Fruit fly (Drosophila melanogaster) whole organism, embryonic: ENCODE results near the gene Hsp70Aa.
A peak's percentile ranks its signal among the peaks of the same experiment; 100 is the strongest.

Experiments
- Aef1 ChIP-seq: fragments of 200-800 bp; sonication (Bioruptor generic); IDR thresholded peaks from 3 replicates; pipeline ENCODE4 v1.3.6; 2022; ENCODE audit warnings: missing biosample characterization, missing genetic modification characterization
- Awh ChIP-seq: fragments of 200-800 bp; sonication (Bioruptor generic); IDR thresholded peaks from 2 replicates; pipeline ENCODE4, ENCODE4 v1.3.6; 2022; ENCODE audit warnings: missing biosample characterization, missing genetic modification characterization
- CG1024 ChIP-seq: fragments of 200-800 bp; sonication (Bioruptor generic); IDR thresholded peaks from 2 replicates; pipeline ENCODE4 v1.3.6; 2022; ENCODE audit warnings: missing biosample characterization, missing genetic modification characterization
- CG10654 ChIP-seq: fragments of 200-800 bp; sonication (Bioruptor generic); optimal IDR thresholded peaks from 2 replicates; lab custom pipeline; 2016; ENCODE audit warnings: missing biosample characterization, missing genetic modification characterization
- CG10959 ChIP-seq: fragments of 200-800 bp; sonication (Bioruptor generic); IDR thresholded peaks from 2 replicates; pipeline ENCODE4 v1.3.6; 2022; ENCODE audit warnings: missing biosample characterization, missing genetic modification characterization
- CG13123 ChIP-seq: fragments of 200-800 bp; sonication (Bioruptor generic); optimal IDR thresholded peaks from 2 replicates; lab custom pipeline; 2016; ENCODE audit warnings: missing biosample characterization, missing genetic modification characterization
- CG13296 ChIP-seq: fragments of 200-800 bp; sonication (Bioruptor generic); optimal IDR thresholded peaks from 3 replicates; lab custom pipeline; 2018; ENCODE audit warnings: missing biosample characterization, mild to moderate bottlenecking, missing genetic modification characterization
- CG1603 ChIP-seq: fragments of 200-800 bp; sonication (Bioruptor generic); optimal IDR thresholded peaks from 2 replicates; lab custom pipeline; 2019; ENCODE audit warnings: missing biosample characterization, mild to moderate bottlenecking, missing genetic modification characterization, moderate library complexity
- CG1647 ChIP-seq: fragments of 200-800 bp; sonication (Bioruptor generic); optimal IDR thresholded peaks from 3 replicates; lab custom pipeline; 2016; ENCODE audit warnings: missing biosample characterization, missing genetic modification characterization
- CG17912 ChIP-seq: fragments of 200-800 bp; sonication (Bioruptor generic); optimal IDR thresholded peaks from 2 replicates; lab custom pipeline; 2018; ENCODE audit warnings: missing biosample characterization, mild to moderate bottlenecking, missing genetic modification characterization
- CG18764 ChIP-seq: fragments of 200-800 bp; sonication (Bioruptor generic); optimal IDR thresholded peaks from 3 replicates; lab custom pipeline; 2016; ENCODE audit warnings: missing biosample characterization, missing genetic modification characterization
- CG30020 ChIP-seq: fragments of 200-800 bp; optimal IDR thresholded peaks from 2 replicates; lab custom pipeline; 2019; ENCODE audit warnings: missing biosample characterization, mild to moderate bottlenecking, missing genetic modification characterization, moderate library complexity
- CG30431 ChIP-seq: fragments of 200-800 bp; sonication (Bioruptor generic); optimal IDR thresholded peaks from 2 replicates; lab custom pipeline; 2017; ENCODE audit warnings: missing biosample characterization, missing genetic modification characterization
- CG3847 ChIP-seq: fragments of 200-800 bp; sonication (Bioruptor generic); IDR thresholded peaks from 2 replicates; pipeline ENCODE4 v1.3.6; 2022; ENCODE audit warnings: missing biosample characterization, missing genetic modification characterization
- CG7786 ChIP-seq: fragments of 200-800 bp; sonication (Bioruptor generic); optimal IDR thresholded peaks from 2 replicates; lab custom pipeline; 2016; ENCODE audit warnings: missing biosample characterization, missing genetic modification characterization
- CG7963 ChIP-seq: fragments of 200-800 bp; sonication (Bioruptor generic); IDR thresholded peaks from 3 replicates; pipeline ENCODE4 v1.3.6; 2022; ENCODE audit warnings: missing biosample characterization, missing genetic modification characterization; ENCODE audit not compliant: partially characterized antibody
- CG8359 ChIP-seq: fragments of 200-800 bp; sonication (Bioruptor generic); optimal IDR thresholded peaks from 2 replicates; lab custom pipeline; 2017; ENCODE audit warnings: missing biosample characterization, mild to moderate bottlenecking, missing genetic modification characterization, borderline replicate concordance
- CG8478 ChIP-seq: fragments of >200 bp; optimal IDR thresholded peaks from 2 replicates; lab custom pipeline; 2018
- CG9437 ChIP-seq: fragments of 200-800 bp; sonication (Bioruptor generic); optimal IDR thresholded peaks from 2 replicates; lab custom pipeline; 2018; ENCODE audit warnings: missing biosample characterization, mild to moderate bottlenecking, missing genetic modification characterization
- Chrac-16 ChIP-seq: fragments of 200-800 bp; sonication (Bioruptor generic); optimal IDR thresholded peaks from 3 replicates; lab custom pipeline; 2016; ENCODE audit warnings: missing biosample characterization, missing genetic modification characterization
- Dip3 ChIP-seq: fragments of 200-800 bp; sonication (Bioruptor generic); optimal IDR thresholded peaks from 3 replicates; lab custom pipeline; 2016; ENCODE audit warnings: missing biosample characterization, missing genetic modification characterization
- Dll ChIP-seq: fragments of 200-800 bp; sonication (Bioruptor generic); IDR thresholded peaks from 4 replicates; pipeline ENCODE4 v1.3.6; 2022; ENCODE audit warnings: missing biosample characterization, missing genetic modification characterization; ENCODE audit not compliant: partially characterized antibody
- ERR ChIP-seq: fragments of 200-800 bp; sonication (Bioruptor generic); optimal IDR thresholded peaks from 2 replicates; lab custom pipeline; 2016; ENCODE audit warnings: missing biosample characterization, missing genetic modification characterization
- Hand ChIP-seq: fragments of 200-800 bp; sonication (Bioruptor generic); optimal IDR thresholded peaks from 2 replicates; lab custom pipeline; 2017; ENCODE audit warnings: mild to moderate bottlenecking, missing biosample characterization, missing genetic modification reagents, missing genetic modification characterization
- Hr3 ChIP-seq: fragments of 200-800 bp; sonication (Bioruptor generic); optimal IDR thresholded peaks from 3 replicates; lab custom pipeline; 2016; ENCODE audit warnings: missing biosample characterization, missing genetic modification characterization
- Oaz ChIP-seq: fragments of 200-800 bp; sonication (Bioruptor generic); IDR thresholded peaks from 2 replicates; pipeline ENCODE4 v1.3.6; 2022; ENCODE audit warnings: missing biosample characterization, missing genetic modification characterization
- Sry-β ChIP-seq: fragments of 200-800 bp; sonication (Bioruptor generic); optimal IDR thresholded peaks from 2 replicates; lab custom pipeline; 2018; ENCODE audit warnings: missing biosample characterization, mild to moderate bottlenecking, missing genetic modification characterization, moderate library complexity
- ab ChIP-seq: fragments of 200-800 bp; sonication (Bioruptor generic); optimal IDR thresholded peaks from 2 replicates; lab custom pipeline; 2016; ENCODE audit warnings: missing biosample characterization, missing genetic modification characterization
- ase ChIP-seq: fragments of 200-800 bp; sonication (Bioruptor generic); IDR thresholded peaks from 3 replicates; pipeline ENCODE4 v1.3.6; 2022; ENCODE audit warnings: missing biosample characterization, missing genetic modification characterization
- ato ChIP-seq: fragments of 200-800 bp; sonication (Bioruptor generic); IDR thresholded peaks from 2 replicates; pipeline ENCODE4 v1.3.6; 2022; ENCODE audit warnings: missing biosample characterization, missing genetic modification characterization; ENCODE audit not compliant: partially characterized antibody
- bbx ChIP-seq: fragments of 200-800 bp; sonication (Bioruptor generic); IDR thresholded peaks from 2 replicates; pipeline ENCODE4 v1.3.6; 2022; ENCODE audit warnings: missing biosample characterization, missing genetic modification characterization; ENCODE audit not compliant: partially characterized antibody
- cas ChIP-seq: fragments of 200-800 bp; sonication (Bioruptor generic); IDR thresholded peaks from 2 replicates; pipeline ENCODE4 v1.3.6; 2022; ENCODE audit warnings: missing biosample characterization, missing genetic modification characterization
- caup ChIP-seq: fragments of 200-800 bp; sonication (Bioruptor generic); optimal IDR thresholded peaks from 3 replicates; lab custom pipeline; 2017; ENCODE audit warnings: missing biosample characterization, mild to moderate bottlenecking, missing genetic modification characterization, moderate library complexity; ENCODE audit not compliant: severe bottlenecking
- cg ChIP-seq: fragments of 200-800 bp; sonication (Bioruptor generic); optimal IDR thresholded peaks from 3 replicates; lab custom pipeline; 2019; ENCODE audit warnings: missing biosample characterization, mild to moderate bottlenecking, missing genetic modification characterization, moderate library complexity
- chinmo ChIP-seq: fragments of 200-800 bp; sonication (Bioruptor generic); IDR thresholded peaks from 4 replicates; pipeline ENCODE4 v1.3.6; 2022; ENCODE audit warnings: missing biosample characterization, missing genetic modification characterization; ENCODE audit not compliant: partially characterized antibody
- crc ChIP-seq: fragments of 200-800 bp; sonication (Bioruptor generic); optimal IDR thresholded peaks from 2 replicates; lab custom pipeline; 2016; ENCODE audit warnings: missing biosample characterization, missing genetic modification characterization
- croc ChIP-seq: fragments of 200-800 bp; sonication (Bioruptor generic); conservative IDR thresholded peaks from 3 replicates; pipeline ENCODE4 v1.3.6; 2022; ENCODE audit warnings: missing biosample characterization, missing genetic modification characterization
- dmrt99B ChIP-seq: fragments of 200-800 bp; sonication (Bioruptor generic); optimal IDR thresholded peaks from 2 replicates; lab custom pipeline; 2018; ENCODE audit warnings: missing biosample characterization, mild to moderate bottlenecking, missing genetic modification characterization, moderate library complexity
- dpn ChIP-seq, 2 experiments: fragments of 200-800 bp; sonication (Bioruptor generic); optimal IDR thresholded peaks; 3 replicates each; lab custom pipeline; 2016; ENCODE audit warnings: missing biosample characterization in 2 of 2, missing genetic modification characterization in 2 of 2
- grn ChIP-seq: fragments of 200-800 bp; sonication (Bioruptor generic); optimal IDR thresholded peaks from 3 replicates; lab custom pipeline; 2017; ENCODE audit warnings: missing biosample characterization, missing genetic modification characterization
- ham ChIP-seq: fragments of 200-800 bp; sonication (Bioruptor generic); IDR thresholded peaks from 2 replicates; pipeline ENCODE4 v1.3.6; 2022; ENCODE audit warnings: missing biosample characterization, missing genetic modification characterization
- hkb ChIP-seq, 2 experiments: fragments of 200-800 bp in 1 of 2; fragments of >200 bp in 1 of 2; sonication (Bioruptor generic) in 1 of 2; IDR thresholded peaks in 1 of 2; optimal IDR thresholded peaks in 1 of 2; 2 replicates each; pipeline versions ENCODE4 v1.3.6 to Lab custom; 2017 to 2022; ENCODE audit warnings: missing biosample characterization in 1 of 2, missing genetic modification characterization in 1 of 2
- nau ChIP-seq: fragments of 200-800 bp; sonication (Bioruptor generic); optimal IDR thresholded peaks from 3 replicates; lab custom pipeline; 2017; ENCODE audit warnings: missing biosample characterization, mild to moderate bottlenecking, missing genetic modification characterization, missing genetic modification reagents
- nom ChIP-seq: fragments of 200-800 bp; sonication (Bioruptor generic); optimal IDR thresholded peaks from 2 replicates; lab custom pipeline; 2017; ENCODE audit warnings: missing biosample characterization, missing genetic modification characterization, mild to moderate bottlenecking, moderate library complexity, missing genetic modification reagents
- org-1 ChIP-seq: fragments of 200-800 bp; sonication (Bioruptor generic); optimal IDR thresholded peaks from 2 replicates; lab custom pipeline; 2017; ENCODE audit warnings: missing biosample characterization, missing genetic modification characterization
- pum ChIP-seq: fragments of 200-800 bp; sonication (Bioruptor generic); optimal IDR thresholded peaks from 2 replicates; lab custom pipeline; 2016; ENCODE audit warnings: missing biosample characterization, missing genetic modification characterization
- ro ChIP-seq: fragments of 200-800 bp; sonication (Bioruptor generic); IDR thresholded peaks from 2 replicates; pipeline ENCODE4 v1.3.6; 2022; ENCODE audit warnings: missing biosample characterization, missing genetic modification characterization
- slbo ChIP-seq: fragments of 200-800 bp; sonication (Bioruptor generic); IDR thresholded peaks from 2 replicates; pipeline ENCODE4 v1.3.6; 2022; ENCODE audit warnings: missing biosample characterization, missing genetic modification characterization
- slp2 ChIP-seq: fragments of 200-800 bp; sonication (Bioruptor generic); optimal IDR thresholded peaks from 2 replicates; lab custom pipeline; 2016; ENCODE audit warnings: missing biosample characterization, missing genetic modification characterization
- toy ChIP-seq: fragments of 200-800 bp; sonication (Bioruptor generic); IDR thresholded peaks from 2 replicates; pipeline ENCODE4 v1.3.6; 2022; ENCODE audit warnings: missing biosample characterization, missing genetic modification characterization

Gene Hsp70Aa

DNA sequence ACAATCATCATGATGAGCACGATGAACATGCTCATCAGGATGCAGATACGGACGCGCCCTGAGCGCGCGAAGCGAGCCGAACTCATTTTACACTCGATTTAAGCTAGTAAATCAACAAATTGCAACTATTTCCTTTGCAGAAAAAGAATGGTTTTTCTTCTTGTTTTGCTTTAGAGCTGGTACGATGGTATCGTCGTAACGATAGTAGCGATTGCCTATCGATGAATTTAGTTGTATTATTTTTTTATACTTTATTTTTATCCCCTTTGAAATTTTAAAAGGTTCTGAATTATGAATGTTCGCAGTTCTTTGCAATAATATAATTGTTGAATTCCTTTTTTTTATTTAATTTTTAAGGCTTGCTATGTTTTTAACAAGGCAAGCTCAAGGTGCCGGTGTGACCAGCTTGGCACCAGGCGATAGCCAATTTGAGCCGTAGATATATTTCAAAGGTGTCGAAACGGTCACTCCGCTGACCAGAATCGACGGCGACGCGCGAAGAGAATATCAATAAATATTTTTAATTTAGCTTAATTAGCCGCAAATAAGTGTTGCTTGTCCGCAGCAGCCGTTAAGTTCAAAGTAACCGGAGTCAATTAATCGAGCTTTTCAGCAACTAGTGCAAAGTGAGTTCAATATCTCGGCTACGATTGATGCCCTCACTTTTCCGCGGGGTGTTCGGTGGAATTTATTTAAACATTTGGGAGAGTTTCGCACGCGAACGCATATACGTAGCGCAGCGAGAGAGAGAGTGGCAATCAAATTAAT, 11.1 kb upstream of the Hsp70Aa start, which contains the start of the genes CG12213 and GC1 (continued):
- TF ChIP-seq CG13296 (no peak), ab (GFP tag; lab: Kevin White, UChicago) (no peak), org-1 (GFP tag; lab: Kevin White, UChicago) (no peak), CG10654 (GFP tag; lab: Kevin White, UChicago) (no peak), toy (GFP tag; lab: Robert Waterston, UW) (no peak), CG1024 (GFP tag; lab: Robert Waterston, UW) (no peak), grn (GFP tag; lab: Kevin White, UChicago) (peak; percentile 44), ase (GFP tag; lab: Robert Waterston, UW) (no peak), ham (GFP tag; lab: Robert Waterston, UW) (no peak), CG7963 (GFP tag; lab: Robert Waterston, UW) (peak; percentile 91), CG13123 (GFP tag; lab: Kevin White, UChicago) (no peak), CG10959 (GFP tag; lab: Robert Waterston, UW) (no peak), CG1647 (peak; percentile 12), CG8359 (GFP tag; lab: Kevin White, UChicago) (no peak), CG18764 (GFP tag; lab: Kevin White, UChicago) (no peak), pum (GFP tag; lab: Kevin White, UChicago) (no peak), CG30431 (GFP tag; lab: Kevin White, UChicago) (no peak), CG7786 (GFP tag; lab: Kevin White, UChicago) (no peak), ato (GFP tag; lab: Robert Waterston, UW) (peak; percentile 93), Hr3 (GFP tag; lab: Kevin White, UChicago) (peak; percentile 33), Dll (peak; percentile 99), Dip3 (no peak), chinmo (GFP tag; lab: Robert Waterston, UW) (peak; percentile 97), Oaz (GFP tag; lab: Robert Waterston, UW) (no peak), slbo (GFP tag; lab: Robert Waterston, UW) (peak; percentile 25; the same call in 1 of the 2 replicates), CG3847 (GFP tag; lab: Robert Waterston, UW) (peak; percentile 69), CG9437 (GFP tag; lab: Kevin White, UChicago) (no peak), Hand (GFP tag; lab: Kevin White, UChicago) (no peak), CG1603 (tag; lab: Kevin White, UChicago) (peak; percentile 17), nom (GFP tag; lab: Kevin White, UChicago) (no peak), ro (GFP tag; lab: Robert Waterston, UW) (no peak), caup (GFP tag; lab: Kevin White, UChicago) (no peak), Awh (GFP tag; lab: Robert Waterston, UW) (no peak), dmrt99B (tag; lab: Kevin White, UChicago) (no peak), cg (no peak), Sry-β (GFP tag; lab: Kevin White, UChicago) (no peak), Aef1 (GFP tag; lab: Robert Waterston, UW) (no peak), bbx (GFP tag; lab: Robert Waterston, UW) (peak; percentile 96), croc (no peak), crc (GFP tag; lab: Kevin White, UChicago) (no peak), dpn (GFP tag; optimal IDR thresholded peaks at IDR 0.05; lab: Kevin White, UChicago) (peak in 1 of 2 experiments; percentile 37), Chrac-16 (GFP tag; lab: Kevin White, UChicago) (no peak), cas (no peak), nau (GFP tag; lab: Kevin White, UChicago) (no peak), CG30020 (tag; lab: Kevin White, UChicago) (peak; percentile 59), CG17912 (no peak), hkb (optimal IDR thresholded peaks at IDR 0.05; lab: Kevin White, UChicago) (no peak), hkb (GFP tag; IDR thresholded peaks at IDR 0.05; lab: Robert Waterston, UW) (no peak), ERR (GFP tag; lab: Kevin White, UChicago) (no peak), slp2 (GFP tag; lab: Kevin White, UChicago) (no peak), CG8478 (no peak)
